Worm (Caenorhabditis elegans): Measurements from ENCODE around the gene F16G10.3.

F16G10.3 gene

ce11 chrII:2342004-2342479 is 30.1 kb upstream of the F16G10.3 start, which contains the start of gene F43C11.6:
F43C11.6 (plus strand) TSS chrII:2342429.
- no peak for TF ChIP-seq klf-2 (GFP tag; conservative IDR thresholded peaks at IDR 0.05)
- TF ChIP-seq T22C8.4 (GFP tag; IDR thresholded peaks at IDR 0.05): no peak
- no peak for TF ChIP-seq tab-1 (GFP tag; IDR thresholded peaks at IDR 0.05)
- TF ChIP-seq med-1 (GFP tag; optimal IDR thresholded peaks at IDR 0.05; ENCODE audit: insufficient read depth): no peak
- TF ChIP-seq ztf-29 (GFP tag; IDR thresholded peaks at IDR 0.05): no peak
- TF ChIP-seq ztf-23 (GFP tag; IDR thresholded peaks at IDR 0.05): no peak
- no peak for TF ChIP-seq flt-1 (GFP tag; IDR thresholded peaks at IDR 0.05)
- no peak for TF ChIP-seq ref-1 (GFP tag; conservative IDR thresholded peaks at IDR 0.05)
- no peak for TF ChIP-seq cog-1 (tag; optimal IDR thresholded peaks at IDR 0.05)

- no peak for TF ChIP-seq tab-1 (GFP tag; IDR thresholded peaks at IDR 0.05)
- no peak for TF ChIP-seq ref-1 (GFP tag; conservative IDR thresholded peaks at IDR 0.05)
- no peak for TF ChIP-seq klf-2 (GFP tag; conservative IDR thresholded peaks at IDR 0.05)
- TF ChIP-seq ztf-23 (GFP tag; IDR thresholded peaks at IDR 0.05): no peak
- no peak for TF ChIP-seq ztf-29 (GFP tag; IDR thresholded peaks at IDR 0.05)
- TF ChIP-seq cog-1 (tag; optimal IDR thresholded peaks at IDR 0.05): no peak
- no peak for TF ChIP-seq med-1 (GFP tag; optimal IDR thresholded peaks at IDR 0.05; ENCODE audit: insufficient read depth)
- no peak for TF ChIP-seq T22C8.4 (GFP tag; IDR thresholded peaks at IDR 0.05)
- TF ChIP-seq flt-1 (GFP tag; IDR thresholded peaks at IDR 0.05): no peak
These were observed 25.5 kb upstream of the F16G10.3 start, which contains the start of gene F43C11.4 for ce11 chrII:2346672-2347071. F43C11.4 (plus strand) TSS chrII:2346972.

DNA sequence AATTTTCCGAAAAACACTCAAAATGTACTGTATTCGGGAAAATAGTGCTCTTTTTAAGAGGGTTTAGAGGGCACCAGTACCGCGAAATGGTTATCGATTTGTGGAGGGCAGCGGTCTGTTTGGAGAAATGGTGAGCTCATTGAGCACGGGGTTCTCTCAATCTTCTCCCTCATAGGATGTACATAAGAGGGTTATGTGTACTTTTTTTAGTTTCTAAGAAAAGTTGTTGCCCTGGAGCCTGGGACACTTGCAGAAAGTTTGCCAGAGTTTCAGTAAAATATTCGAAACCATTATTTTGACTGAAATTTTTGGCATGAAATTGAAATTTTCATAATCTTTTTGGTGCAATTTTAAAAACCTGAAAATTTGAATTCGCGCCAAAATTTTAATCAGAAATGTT is 19.6 kb upstream of the F16G10.3 start, which contains the start of gene F43C11.10:
TSS of gene F43C11.10 (minus strand) at position 101 of the 400 bp plus-strand sequence.
- no peak for TF ChIP-seq ref-1 (GFP tag; conservative IDR thresholded peaks at IDR 0.05)
- no peak for TF ChIP-seq cog-1 (tag; optimal IDR thresholded peaks at IDR 0.05)
- TF ChIP-seq klf-2 (GFP tag; conservative IDR thresholded peaks at IDR 0.05): no peak
- no peak for TF ChIP-seq ztf-23 (GFP tag; IDR thresholded peaks at IDR 0.05)
- no peak for TF ChIP-seq flt-1 (GFP tag; IDR thresholded peaks at IDR 0.05)
- no peak for TF ChIP-seq T22C8.4 (GFP tag; IDR thresholded peaks at IDR 0.05)
- no peak for TF ChIP-seq med-1 (GFP tag; optimal IDR thresholded peaks at IDR 0.05; ENCODE audit: insufficient read depth)
- TF ChIP-seq tab-1 (GFP tag; IDR thresholded peaks at IDR 0.05): no peak
- no peak for TF ChIP-seq ztf-29 (GFP tag; IDR thresholded peaks at IDR 0.05)

DNA sequence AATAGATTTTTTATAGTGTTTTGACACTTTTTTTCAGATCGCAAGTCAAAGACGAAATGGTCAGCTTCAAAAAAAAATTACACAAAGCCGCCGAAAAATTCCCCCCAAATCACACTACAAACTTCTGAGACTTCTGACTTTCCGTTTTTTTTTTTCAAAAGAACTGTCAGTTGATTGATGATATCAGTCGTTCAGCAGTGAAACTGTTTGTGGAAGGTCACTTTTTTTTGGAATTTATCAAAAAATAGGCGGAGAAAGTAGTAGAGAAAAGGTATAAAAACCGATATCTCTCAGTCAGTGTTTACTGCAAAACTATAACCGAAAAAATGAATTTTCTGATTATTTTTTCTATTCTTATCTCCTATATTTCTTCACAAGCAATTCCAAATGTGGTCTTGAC is 19.2 kb upstream of the F16G10.3 start, which contains the start of gene F43C11.3:
TSS of gene F43C11.3 (plus strand) at position 301 of the 400 bp plus-strand sequence.
- TF ChIP-seq med-1 (GFP tag; optimal IDR thresholded peaks at IDR 0.05; ENCODE audit: insufficient read depth): no peak
- no peak for TF ChIP-seq ref-1 (GFP tag; conservative IDR thresholded peaks at IDR 0.05)
- TF ChIP-seq flt-1 (GFP tag; IDR thresholded peaks at IDR 0.05): no peak
- no peak for TF ChIP-seq klf-2 (GFP tag; conservative IDR thresholded peaks at IDR 0.05)
- TF ChIP-seq cog-1 (tag; optimal IDR thresholded peaks at IDR 0.05): no peak
- no peak for TF ChIP-seq ztf-23 (GFP tag; IDR thresholded peaks at IDR 0.05)
- no peak for TF ChIP-seq T22C8.4 (GFP tag; IDR thresholded peaks at IDR 0.05)
- no peak for TF ChIP-seq ztf-29 (GFP tag; IDR thresholded peaks at IDR 0.05)
- TF ChIP-seq tab-1 (GFP tag; IDR thresholded peaks at IDR 0.05): no peak

DNA sequence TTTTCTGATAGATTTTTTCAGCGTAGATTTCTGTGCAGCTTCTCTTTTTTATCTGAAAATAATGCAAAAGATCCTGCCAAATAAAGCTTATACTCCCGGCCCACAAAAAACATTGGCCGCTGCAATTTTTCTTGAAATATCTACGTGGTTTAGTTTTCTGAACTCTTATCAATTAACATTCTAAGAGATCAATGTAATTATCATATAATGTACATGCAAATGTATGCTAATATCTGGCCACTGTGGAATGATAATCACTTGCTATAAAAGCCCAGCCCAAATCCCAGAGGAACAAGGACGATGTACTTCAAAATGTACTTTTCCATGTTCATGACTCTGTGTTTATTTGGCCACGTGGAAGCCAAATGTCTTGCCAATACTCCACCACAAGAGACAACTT is 17.7 kb upstream of the F16G10.3 start, which contains the start of gene F43C11.2:
TSS of gene F43C11.2 (plus strand) at position 301 of the 400 bp plus-strand sequence.
- no peak for TF ChIP-seq tab-1 (GFP tag; IDR thresholded peaks at IDR 0.05)
- no peak for TF ChIP-seq T22C8.4 (GFP tag; IDR thresholded peaks at IDR 0.05)
- no peak for TF ChIP-seq med-1 (GFP tag; optimal IDR thresholded peaks at IDR 0.05; ENCODE audit: insufficient read depth)
- TF ChIP-seq cog-1 (tag; optimal IDR thresholded peaks at IDR 0.05): no peak
- no peak for TF ChIP-seq klf-2 (GFP tag; conservative IDR thresholded peaks at IDR 0.05)
- no peak for TF ChIP-seq ref-1 (GFP tag; conservative IDR thresholded peaks at IDR 0.05)
- TF ChIP-seq ztf-23 (GFP tag; IDR thresholded peaks at IDR 0.05): no peak
- no peak for TF ChIP-seq ztf-29 (GFP tag; IDR thresholded peaks at IDR 0.05)
- no peak for TF ChIP-seq flt-1 (GFP tag; IDR thresholded peaks at IDR 0.05)

ce11 chrII:2356795-2357194 is 15.4 kb upstream of the F16G10.3 start, which contains the start of gene F43C11.1:
F43C11.1 (plus strand) TSS chrII:2357095.
- TF ChIP-seq T22C8.4 (GFP tag; IDR thresholded peaks at IDR 0.05) (no peak), ztf-29 (GFP tag; IDR thresholded peaks at IDR 0.05) (no peak), tab-1 (GFP tag; IDR thresholded peaks at IDR 0.05) (no peak), ztf-23 (GFP tag; IDR thresholded peaks at IDR 0.05) (no peak), med-1 (GFP tag; optimal IDR thresholded peaks at IDR 0.05; ENCODE audit: insufficient read depth) (no peak), klf-2 (GFP tag; conservative IDR thresholded peaks at IDR 0.05) (no peak), cog-1 (tag; optimal IDR thresholded peaks at IDR 0.05) (no peak)

DNA sequence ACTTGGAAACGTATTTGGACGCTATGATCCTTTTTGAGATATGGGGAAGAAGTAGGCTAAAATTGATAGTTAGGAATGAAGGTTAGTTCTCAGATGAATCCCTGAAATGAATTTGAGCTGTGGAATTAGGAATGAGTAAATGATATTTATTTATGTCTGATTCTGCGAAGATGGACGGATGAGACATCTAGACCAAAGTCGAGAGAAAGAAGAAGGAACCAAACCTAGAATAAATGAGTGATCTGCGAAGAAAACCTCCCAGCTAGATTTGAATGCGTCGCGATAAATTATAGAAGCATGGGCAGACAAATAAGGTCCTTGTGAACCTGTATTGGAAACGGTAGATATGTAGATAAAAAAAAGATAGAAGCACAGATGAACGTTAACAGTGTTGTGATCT is 12.2 kb upstream of the F16G10.3 start, which contains the start of gene F43C11.16:
TSS of gene F43C11.16 (minus strand) at position 101 of the 400 bp plus-strand sequence.
- TF ChIP-seq med-1 (GFP tag; optimal IDR thresholded peaks at IDR 0.05; ENCODE audit: insufficient read depth) (no peak), tab-1 (GFP tag; IDR thresholded peaks at IDR 0.05) (no peak), T22C8.4 (GFP tag; IDR thresholded peaks at IDR 0.05) (no peak), klf-2 (GFP tag; conservative IDR thresholded peaks at IDR 0.05) (no peak), ref-1 (GFP tag; conservative IDR thresholded peaks at IDR 0.05) (no peak), flt-1 (GFP tag; IDR thresholded peaks at IDR 0.05) (no peak), ztf-23 (GFP tag; IDR thresholded peaks at IDR 0.05) (no peak), cog-1 (tag; optimal IDR thresholded peaks at IDR 0.05) (no peak), ztf-29 (GFP tag; IDR thresholded peaks at IDR 0.05) (no peak)

ce11 chrII:2363673-2364072 is 8.5 kb upstream of the F16G10.3 start, which contains the start of gene F43C11.11:
F43C11.11 (minus strand) TSS chrII:2363773.
- no peak for TF ChIP-seq ztf-23 (GFP tag; IDR thresholded peaks at IDR 0.05)
- TF ChIP-seq med-1 (GFP tag; optimal IDR thresholded peaks at IDR 0.05; ENCODE audit: insufficient read depth): no peak
- TF ChIP-seq T22C8.4 (GFP tag; IDR thresholded peaks at IDR 0.05): no peak
- TF ChIP-seq ztf-29 (GFP tag; IDR thresholded peaks at IDR 0.05): no peak
- TF ChIP-seq cog-1 (tag; optimal IDR thresholded peaks at IDR 0.05): no peak
- no peak for TF ChIP-seq flt-1 (GFP tag; IDR thresholded peaks at IDR 0.05)
- no peak for TF ChIP-seq ref-1 (GFP tag; conservative IDR thresholded peaks at IDR 0.05)
- no peak for TF ChIP-seq tab-1 (GFP tag; IDR thresholded peaks at IDR 0.05)
- TF ChIP-seq klf-2 (GFP tag; conservative IDR thresholded peaks at IDR 0.05): no peak

DNA sequence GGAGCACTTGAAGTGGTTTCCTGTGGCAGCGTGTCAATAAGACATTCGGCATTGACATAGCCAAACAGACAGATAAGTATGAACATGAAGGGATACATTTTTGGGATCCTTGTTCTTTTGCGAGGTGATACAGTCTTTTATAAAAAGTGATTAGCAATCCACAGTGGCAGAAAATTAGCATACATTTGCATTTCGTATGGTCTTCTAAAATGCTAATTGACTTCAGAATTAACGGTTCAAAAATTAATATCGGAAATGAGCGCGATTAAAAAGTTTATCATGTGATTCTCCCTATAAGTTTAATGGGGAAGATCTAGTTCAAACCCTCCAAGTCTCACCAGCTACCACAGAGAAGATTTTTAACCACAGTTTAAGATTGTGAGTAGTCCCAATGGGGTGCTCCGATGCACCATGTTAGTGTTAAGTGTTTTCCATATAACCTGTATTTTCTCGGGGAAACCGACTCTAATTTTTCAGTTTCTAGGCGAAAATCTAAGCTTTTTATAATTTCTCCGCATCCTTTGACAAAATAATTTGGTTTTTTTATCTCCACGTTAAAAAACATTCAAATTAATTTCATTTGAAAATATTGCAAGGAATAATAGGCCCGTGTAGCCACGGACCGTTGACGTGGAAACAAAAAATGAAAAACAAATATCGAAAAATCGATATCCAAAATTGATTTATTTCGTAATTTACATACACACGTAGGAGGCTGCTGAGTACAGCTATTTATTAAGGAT is 5.4 kb upstream of the F16G10.3 start, which contains the start of the genes F43C11.12 and F16G10.5:
TSS of gene F43C11.12 (minus strand) at position 101 of the 743 bp plus-strand sequence.
TSS of gene F16G10.5 (plus strand) at position 693 of the 743 bp plus-strand sequence.
- TF ChIP-seq T22C8.4 (GFP tag; IDR thresholded peaks at IDR 0.05) (no peak), klf-2 (GFP tag; conservative IDR thresholded peaks at IDR 0.05) (no peak), tab-1 (GFP tag; IDR thresholded peaks at IDR 0.05) (no peak), ztf-29 (GFP tag; IDR thresholded peaks at IDR 0.05) (no peak), med-1 (GFP tag; optimal IDR thresholded peaks at IDR 0.05; ENCODE audit: insufficient read depth) (no peak), ref-1 (GFP tag; conservative IDR thresholded peaks at IDR 0.05) (no peak)
